Fruit fly (Drosophila melanogaster): Measurements from ENCODE around the gene CG5139.

Gene CG5139

dm6 chr2L:1177522-1177921, 21.5 kb downstream of the CG5139 start, which contains the start of gene CG4896:
TSS of gene CG4896 (plus strand) at chr2L:1177690.
- peak; percentile 36 for TF ChIP-seq Hr83 (GFP tag; optimal IDR thresholded peaks at IDR 0.05; ENCODE audit: poor library complexity, severe bottlenecking)
- no peak for TF ChIP-seq lola (GFP tag; optimal IDR thresholded peaks at IDR 0.05)
- no peak for TF ChIP-seq usp (GFP tag; optimal IDR thresholded peaks at IDR 0.05)
- TF ChIP-seq Rel (GFP tag; optimal IDR thresholded peaks at IDR 0.05): no peak
- peak; percentile 86 for TF ChIP-seq Rel (tag; optimal IDR thresholded peaks at IDR 0.05)
- TF ChIP-seq Hnf4 (GFP tag; optimal IDR thresholded peaks at IDR 0.05): no peak
- TF ChIP-seq Hr78 (GFP tag; optimal IDR thresholded peaks at IDR 0.05): no peak

- TF ChIP-seq GATAd (GFP tag; optimal IDR thresholded peaks at IDR 0.05): peak; percentile 88
- peak; percentile 90 for TF ChIP-seq rgr (GFP tag; optimal IDR thresholded peaks at IDR 0.05)
- no peak for TF ChIP-seq Rel (GFP tag; optimal IDR thresholded peaks at IDR 0.05)
- peak; percentile 100 for TF ChIP-seq Rel (tag; optimal IDR thresholded peaks at IDR 0.05)
- no peak for TF ChIP-seq Jra (GFP tag; optimal IDR thresholded peaks at IDR 0.05)
- peak; percentile 16 for TF ChIP-seq Hr83 (GFP tag; optimal IDR thresholded peaks at IDR 0.05; ENCODE audit: poor library complexity, severe bottlenecking)
- TF ChIP-seq Dfd (GFP tag; optimal IDR thresholded peaks at IDR 0.05): no peak
- TF ChIP-seq pan (optimal IDR thresholded peaks at IDR 0.05): no peak
- peak; percentile 73 for TF ChIP-seq CG9705 (GFP tag; optimal IDR thresholded peaks at IDR 0.05)
- TF ChIP-seq Sp1 (GFP tag; optimal IDR thresholded peaks at IDR 0.05): peak; percentile 84
- peak; percentile 83 for TF ChIP-seq psq (GFP tag; optimal IDR thresholded peaks at IDR 0.05)
- TF ChIP-seq foxo (GFP tag; optimal IDR thresholded peaks at IDR 0.05): peak; percentile 41 to 93
- TF ChIP-seq HLH106 (tag; optimal IDR thresholded peaks at IDR 0.05): peak; percentile 87
- peak; percentile 88 for TF ChIP-seq OdsH (GFP tag; optimal IDR thresholded peaks at IDR 0.05)
- no peak for TF ChIP-seq br (GFP tag; optimal IDR thresholded peaks at IDR 0.05)
- peak; percentile 89 for TF ChIP-seq ey (GFP tag; optimal IDR thresholded peaks at IDR 0.05)
- peak; percentile 73 for TF ChIP-seq Myc (optimal IDR thresholded peaks at IDR 0.05)
- peak; percentile 94 for TF ChIP-seq h (GFP tag; optimal IDR thresholded peaks at IDR 0.05)
- TF ChIP-seq sv (GFP tag; optimal IDR thresholded peaks at IDR 0.05): peak; percentile 85
- TF ChIP-seq Mio (GFP tag; optimal IDR thresholded peaks at IDR 0.05): peak; percentile 48
These were observed 26.4 kb downstream of the CG5139 start, which contains the start of the genes Charon and CG4887 for dm6 chr2L:1172704-1173107. TSS of gene Charon (minus strand) at chr2L:1172805. TSS of gene CG4887 (plus strand) at chr2L:1173009.

dm6 chr2L:1169867-1170415, 29.1 kb downstream of the CG5139 start, which contains the start of the genes CG31922 and Plap:
TSS of gene CG31922 (plus strand) at chr2L:1170181.
TSS of gene Plap (minus strand) at chr2L:1170365.
- no peak for TF ChIP-seq sage (GFP tag; optimal IDR thresholded peaks at IDR 0.05)
- TF ChIP-seq Hr78 (GFP tag; optimal IDR thresholded peaks at IDR 0.05): no peak
- no peak for TF ChIP-seq Vsx2 (GFP tag; optimal IDR thresholded peaks at IDR 0.05; ENCODE audit: partially characterized antibody)
- TF ChIP-seq HLH106 (tag; optimal IDR thresholded peaks at IDR 0.05): peak; percentile 81
- TF ChIP-seq Abd-B (GFP tag; optimal IDR thresholded peaks at IDR 0.05): no peak
- TF ChIP-seq Dfd (GFP tag; optimal IDR thresholded peaks at IDR 0.05): no peak
- TF ChIP-seq Hnf4 (GFP tag; optimal IDR thresholded peaks at IDR 0.05): no peak
- TF ChIP-seq br (GFP tag; optimal IDR thresholded peaks at IDR 0.05): peak; percentile 76
- peak; percentile 75 for TF ChIP-seq sv (GFP tag; optimal IDR thresholded peaks at IDR 0.05)
- TF ChIP-seq N (GFP tag; optimal IDR thresholded peaks at IDR 0.05): no peak
- TF ChIP-seq fru (GFP tag; optimal IDR thresholded peaks at IDR 0.05): no peak
- no peak for TF ChIP-seq lola (GFP tag; optimal IDR thresholded peaks at IDR 0.05)
- no peak for TF ChIP-seq usp (GFP tag; optimal IDR thresholded peaks at IDR 0.05)
- no peak for TF ChIP-seq Jra (GFP tag; optimal IDR thresholded peaks at IDR 0.05)
- no peak for TF ChIP-seq dsf (GFP tag; optimal IDR thresholded peaks at IDR 0.05; ENCODE audit: borderline replicate concordance)
- no peak for TF ChIP-seq CG32264 (GFP tag; optimal IDR thresholded peaks at IDR 0.05)
- no peak for TF ChIP-seq Rel (GFP tag; optimal IDR thresholded peaks at IDR 0.05)
- TF ChIP-seq Rel (tag; optimal IDR thresholded peaks at IDR 0.05): peak; percentile 97
- TF ChIP-seq ey (GFP tag; optimal IDR thresholded peaks at IDR 0.05): peak; percentile 67
- peak; percentile 73 for TF ChIP-seq OdsH (GFP tag; optimal IDR thresholded peaks at IDR 0.05)
- no peak for TF ChIP-seq Dif (GFP tag; optimal IDR thresholded peaks at IDR 0.05; ENCODE audit: partially characterized antibody)
- TF ChIP-seq h (GFP tag; optimal IDR thresholded peaks at IDR 0.05): peak; percentile 84
- peak; percentile 61 for TF ChIP-seq Hr83 (GFP tag; optimal IDR thresholded peaks at IDR 0.05; ENCODE audit: poor library complexity, severe bottlenecking)
- no peak for TF ChIP-seq pan (optimal IDR thresholded peaks at IDR 0.05)
- peak; percentile 63 for TF ChIP-seq dmrt93B (GFP tag; optimal IDR thresholded peaks at IDR 0.05)
- peak; percentile 69 for TF ChIP-seq psq (GFP tag; optimal IDR thresholded peaks at IDR 0.05)
- no peak for TF ChIP-seq jim (GFP tag; optimal IDR thresholded peaks at IDR 0.05)
- peak; percentile 80 for TF ChIP-seq rgr (GFP tag; optimal IDR thresholded peaks at IDR 0.05)
- no peak for TF ChIP-seq tai (GFP tag; optimal IDR thresholded peaks at IDR 0.05)
- TF ChIP-seq CrebA (GFP tag; optimal IDR thresholded peaks at IDR 0.05; ENCODE audit: borderline replicate concordance): no peak
- TF ChIP-seq woc (GFP tag; optimal IDR thresholded peaks at IDR 0.05): peak; percentile 58
- TF ChIP-seq Mio (GFP tag; optimal IDR thresholded peaks at IDR 0.05): no peak
- peak; percentile 18 to 76 for TF ChIP-seq foxo (GFP tag; optimal IDR thresholded peaks at IDR 0.05)
- peak; percentile 63 for TF ChIP-seq Myc (optimal IDR thresholded peaks at IDR 0.05)
- peak; percentile 78 for TF ChIP-seq Sp1 (GFP tag; optimal IDR thresholded peaks at IDR 0.05)
- no peak for TF ChIP-seq dl (GFP tag; optimal IDR thresholded peaks at IDR 0.05; ENCODE audit: insufficient read depth in 1 of 2, partially characterized antibody in 2 of 2)
- TF ChIP-seq CG9705 (GFP tag; optimal IDR thresholded peaks at IDR 0.05): peak; percentile 63

All from whole organism, wandering third instar larva.